Worm (Caenorhabditis elegans) whole organism, L3 larva: Measurements from ENCODE around the gene gst-34.

Experiments
- nhr-25 ChIP-seq: sonication (generic microtip); optimal IDR thresholded peaks from 2 replicates; lab custom pipeline; 2017; ENCODE audit warnings: missing biosample characterization, missing genetic modification characterization
- pqm-1 ChIP-seq: fragments of 150-350 bp; optimal IDR thresholded peaks from 2 replicates; lab custom pipeline; 2017; ENCODE audit warnings: missing biosample characterization, missing genetic modification characterization, inconsistent platforms
- skn-1 ChIP-seq: fragments of 150-350 bp; optimal IDR thresholded peaks from 2 replicates; lab custom pipeline; 2014; ENCODE audit warnings: missing biosample characterization, missing genetic modification characterization
- unc-62 ChIP-seq: fragments of 150-350 bp; sonication (generic microtip); optimal IDR thresholded peaks from 4 replicates; lab custom pipeline; 2014; ENCODE audit warnings: missing biosample characterization, missing genetic modification reagents, missing genetic modification characterization

- TF ChIP-seq nhr-25 (tag; lab: Kevin White, UChicago) (no peak), skn-1 (tag; lab: Kevin White, UChicago) (no peak), unc-62 (GFP tag; lab: Kevin White, UChicago) (no peak), pqm-1 (tag; lab: Kevin White, UChicago) (no peak)
These were observed 25.8 kb upstream of the gst-34 start for ce11 chrII:15208874-15209273.
